Fruit fly (Drosophila melanogaster): ENCODE data around the gene CG14893.
A peak's percentile ranks its signal among the peaks of the same experiment; 100 is the strongest.

DNA sequence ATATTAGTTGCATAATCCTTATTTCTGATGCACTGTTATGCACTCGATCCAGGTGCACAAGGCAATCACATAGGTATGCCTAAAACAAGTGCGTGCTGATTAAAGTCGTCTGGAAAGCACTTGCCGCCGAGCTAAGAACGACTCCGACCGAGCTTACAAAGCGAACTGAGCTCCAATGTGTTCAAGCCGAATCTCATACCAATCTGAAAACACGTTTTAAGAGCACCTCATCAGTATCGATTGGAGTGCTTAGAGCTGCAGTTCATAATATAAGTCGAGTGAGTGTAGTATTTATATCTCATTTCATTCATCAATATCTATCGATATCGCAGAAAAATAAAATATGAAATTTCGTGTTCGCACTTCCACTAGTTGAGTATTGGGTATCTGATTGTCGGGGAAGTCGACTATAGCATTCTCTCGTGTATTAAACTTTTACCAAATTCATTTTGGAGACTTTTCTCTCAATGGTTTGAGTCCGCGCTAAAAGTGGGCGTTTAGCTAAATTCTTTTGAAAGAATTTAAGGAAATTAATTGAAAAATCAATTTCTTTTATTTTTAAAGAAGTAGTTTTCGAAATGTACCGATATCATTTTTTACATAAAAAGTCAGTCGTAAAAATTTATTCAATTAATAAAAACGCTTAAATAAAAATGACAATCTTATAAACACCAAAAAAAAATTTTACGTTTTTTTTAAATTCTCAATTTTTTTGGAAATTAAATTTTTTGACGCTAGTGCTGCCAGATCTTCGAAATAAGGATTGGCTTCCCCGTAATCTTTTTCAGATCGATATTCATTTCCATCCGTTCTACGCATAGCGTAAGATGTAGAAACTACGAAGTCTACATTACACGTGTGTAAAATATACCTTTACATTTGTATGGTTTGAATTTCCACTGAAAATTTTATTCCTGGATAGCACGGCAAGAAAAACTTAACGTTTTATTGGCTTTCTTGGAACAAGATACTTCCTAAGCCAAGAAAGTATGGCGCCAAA lies 35.2 kb downstream of the CG14893 start, which contains the start of gene modSP:
- no peak for TF ChIP-seq Pif1B (GFP tag; optimal IDR thresholded peaks at IDR 0.05)
- TF ChIP-seq CG13204 (GFP tag; optimal IDR thresholded peaks at IDR 0.05), result no peak
- TF ChIP-seq CG32121 (GFP tag; IDR thresholded peaks at IDR 0.05), result 0 out of 2 replicates have a peak, but pooled peaks have one; percentile 13
- TF ChIP-seq CG34367 (tag; optimal IDR thresholded peaks at IDR 0.05), result no peak
- no peak for TF ChIP-seq CG9948 (tag; optimal IDR thresholded peaks at IDR 0.05)
- TF ChIP-seq CG4496 (GFP tag; IDR thresholded peaks at IDR 0.05), result peak; percentile 68
- peak; percentile 47; the same call in 1 of the 3 replicates for TF ChIP-seq fd96Ca (GFP tag; IDR thresholded peaks at IDR 0.05)

All from whole organism, pupa.